Fruit fly (Drosophila melanogaster) whole organism, embryonic: ENCODE data around the gene CG8420.

ENCODE experiments used
- B-H2 ChIP-seq: fragments of 200-800 bp; sonication (Bioruptor generic); optimal IDR thresholded peaks from 2 replicates; lab custom pipeline; 2018; ENCODE audit warnings: missing biosample characterization, mild to moderate bottlenecking, missing genetic modification characterization
- CG10267 ChIP-seq: fragments of 200-800 bp; sonication (Bioruptor generic); optimal IDR thresholded peaks from 2 replicates; lab custom pipeline; 2018; ENCODE audit warnings: missing biosample characterization, mild to moderate bottlenecking, missing genetic modification characterization, moderate library complexity
- CG10321 ChIP-seq: fragments of 200-800 bp; sonication (Bioruptor generic); IDR thresholded peaks from 2 replicates; pipeline ENCODE4 v1.3.6; 2022; ENCODE audit warnings: missing biosample characterization, missing genetic modification characterization
- CG10565 ChIP-seq: fragments of 200-800 bp; sonication (Bioruptor generic); optimal IDR thresholded peaks from 3 replicates; lab custom pipeline; 2016; ENCODE audit warnings: missing biosample characterization, mild to moderate bottlenecking, missing genetic modification characterization
- CG11398 ChIP-seq: fragments of 200-800 bp; sonication (Bioruptor generic); optimal IDR thresholded peaks from 2 replicates; lab custom pipeline; 2016; ENCODE audit warnings: missing biosample characterization, missing genetic modification characterization
- CG12219 ChIP-seq: fragments of 200-800 bp; sonication (Bioruptor generic); optimal IDR thresholded peaks from 3 replicates; lab custom pipeline; 2018; ENCODE audit warnings: missing biosample characterization, mild to moderate bottlenecking, missing genetic modification characterization
- CG14050 ChIP-seq: fragments of 200-800 bp; sonication (Bioruptor generic); IDR thresholded peaks from 3 replicates; pipeline ENCODE4 v1.3.6; 2022; ENCODE audit warnings: missing biosample characterization, missing genetic modification characterization
- CG15011 ChIP-seq: fragments of 200-800 bp; sonication (Bioruptor generic); optimal IDR thresholded peaks from 3 replicates; lab custom pipeline; 2018; ENCODE audit warnings: missing biosample characterization, mild to moderate bottlenecking, missing genetic modification characterization
- CG16863 ChIP-seq: fragments of 200-800 bp; sonication (Bioruptor generic); optimal IDR thresholded peaks from 3 replicates; lab custom pipeline; 2016; ENCODE audit warnings: missing biosample characterization, missing genetic modification characterization
- CG17186 ChIP-seq: fragments of 200-800 bp; sonication (Bioruptor generic); optimal IDR thresholded peaks from 3 replicates; lab custom pipeline; 2017; ENCODE audit warnings: missing biosample characterization, missing genetic modification reagents, missing genetic modification characterization
- CG17385 ChIP-seq: fragments of 200-800 bp; sonication (Bioruptor generic); optimal IDR thresholded peaks from 3 replicates; lab custom pipeline; 2018; ENCODE audit warnings: missing biosample characterization, mild to moderate bottlenecking, missing genetic modification characterization
- CG17612 ChIP-seq: fragments of 200-800 bp; sonication (Bioruptor generic); IDR thresholded peaks from 2 replicates; pipeline ENCODE4 v1.3.6; 2022; ENCODE audit warnings: missing biosample characterization, missing genetic modification characterization
- CG18262 ChIP-seq: fragments of 200-800 bp; optimal IDR thresholded peaks from 3 replicates; lab custom pipeline; 2019; ENCODE audit warnings: missing biosample characterization, mild to moderate bottlenecking, missing genetic modification characterization, moderate library complexity
- CG1832 ChIP-seq: fragments of 200-800 bp; sonication (Bioruptor generic); optimal IDR thresholded peaks from 2 replicates; lab custom pipeline; 2017; ENCODE audit warnings: missing biosample characterization, mild to moderate bottlenecking, missing genetic modification characterization, inconsistent platforms
- CG2116 ChIP-seq: fragments of 200-800 bp; sonication (Bioruptor generic); optimal IDR thresholded peaks from 3 replicates; lab custom pipeline; 2018; ENCODE audit warnings: missing biosample characterization, mild to moderate bottlenecking, missing genetic modification characterization
- CG30020 ChIP-seq: fragments of 200-800 bp; optimal IDR thresholded peaks from 2 replicates; lab custom pipeline; 2019; ENCODE audit warnings: missing biosample characterization, mild to moderate bottlenecking, missing genetic modification characterization, moderate library complexity
- CG32772 ChIP-seq: fragments of 200-800 bp; sonication (Bioruptor generic); IDR thresholded peaks from 2 replicates; pipeline ENCODE4 v1.3.6; 2022; ENCODE audit warnings: missing biosample characterization, missing genetic modification characterization
- CG33213 ChIP-seq: fragments of 200-800 bp; sonication (Bioruptor generic); optimal IDR thresholded peaks from 3 replicates; lab custom pipeline; 2016; ENCODE audit warnings: missing biosample characterization, missing genetic modification characterization
- CG4424 ChIP-seq: fragments of 200-800 bp; sonication (Bioruptor generic); optimal IDR thresholded peaks from 3 replicates; lab custom pipeline; 2016; ENCODE audit warnings: missing biosample characterization, missing genetic modification characterization
- CG6654 ChIP-seq: fragments of 200-800 bp; sonication (Bioruptor generic); optimal IDR thresholded peaks from 2 replicates; lab custom pipeline; 2017; ENCODE audit warnings: missing biosample characterization, mild to moderate bottlenecking, missing genetic modification characterization
- CG7963 ChIP-seq: fragments of 200-800 bp; sonication (Bioruptor generic); IDR thresholded peaks from 3 replicates; pipeline ENCODE4 v1.3.6; 2022; ENCODE audit warnings: missing biosample characterization, missing genetic modification characterization; ENCODE audit not compliant: partially characterized antibody
- CTCF ChIP-seq: fragments of 200-800 bp; sonication (Bioruptor generic); optimal IDR thresholded peaks from 2 replicates; lab custom pipeline; 2017; ENCODE audit warnings: missing biosample characterization, mild to moderate bottlenecking, missing genetic modification characterization, moderate library complexity
- D19B ChIP-seq: fragments of 200-800 bp; sonication (Bioruptor generic); optimal IDR thresholded peaks from 2 replicates; lab custom pipeline; 2017; ENCODE audit warnings: missing biosample characterization, mild to moderate bottlenecking, missing genetic modification characterization
- E2f2 ChIP-seq: fragments of 200-800 bp; sonication (Bioruptor generic); IDR thresholded peaks from 2 replicates; pipeline ENCODE4 v1.3.6; 2022; ENCODE audit warnings: missing biosample characterization, missing genetic modification characterization
- Hmr ChIP-seq: fragments of 200-800 bp; sonication (Bioruptor generic); optimal IDR thresholded peaks from 3 replicates; lab custom pipeline; 2017; ENCODE audit warnings: mild to moderate bottlenecking, missing biosample characterization, missing genetic modification reagents, missing genetic modification characterization
- Myb ChIP-seq: fragments of 200-800 bp; sonication (Bioruptor generic); optimal IDR thresholded peaks from 2 replicates; lab custom pipeline; 2016; ENCODE audit warnings: missing biosample characterization, missing genetic modification characterization
- Pdp1 ChIP-seq, 2 experiments: fragments of 200-800 bp; sonication (Bioruptor generic); optimal IDR thresholded peaks; 3 replicates each; lab custom pipeline; 2016; ENCODE audit warnings: missing biosample characterization in 2 of 2, missing genetic modification characterization in 2 of 2, mild to moderate bottlenecking in 1 of 2, moderate library complexity in 1 of 2
- Ptx1 ChIP-seq: fragments of 200-800 bp; sonication (Bioruptor generic); IDR thresholded peaks from 2 replicates; pipeline ENCODE4 v1.3.6; 2022; ENCODE audit warnings: missing biosample characterization, missing genetic modification characterization
- Sin3A ChIP-seq: fragments of >200 bp; optimal IDR thresholded peaks from 2 replicates; lab custom pipeline; 2018
- ara ChIP-seq: fragments of 200-800 bp; sonication (Bioruptor generic); IDR thresholded peaks from 2 replicates; pipeline ENCODE4 v1.3.6; 2022; ENCODE audit warnings: missing biosample characterization, missing genetic modification characterization
- bsh ChIP-seq, 2 experiments: fragments of 200-800 bp; sonication (Bioruptor generic); optimal IDR thresholded peaks; 2 replicates each; lab custom pipeline; 2017 to 2018; ENCODE audit warnings: mild to moderate bottlenecking in 2 of 2, missing biosample characterization in 2 of 2, missing genetic modification characterization in 2 of 2, moderate library complexity in 1 of 2
- dmrt11E ChIP-seq: fragments of 200-800 bp; sonication (Bioruptor generic); optimal IDR thresholded peaks from 3 replicates; lab custom pipeline; 2018; ENCODE audit warnings: missing biosample characterization, mild to moderate bottlenecking, missing genetic modification characterization, moderate library complexity
- esg ChIP-seq: fragments of 200-800 bp; sonication (Bioruptor generic); conservative IDR thresholded peaks from 2 replicates; pipeline ENCODE4 v1.3.6; 2022; ENCODE audit warnings: missing biosample characterization, missing genetic modification characterization
- fd96Cb ChIP-seq: fragments of 200-800 bp; sonication (Bioruptor generic); optimal IDR thresholded peaks from 2 replicates; lab custom pipeline; 2018; ENCODE audit warnings: missing biosample characterization, mild to moderate bottlenecking, missing genetic modification characterization, moderate library complexity
- fu2 ChIP-seq: fragments of 200-800 bp; sonication (Bioruptor generic); optimal IDR thresholded peaks from 2 replicates; lab custom pipeline; 2016; ENCODE audit warnings: missing biosample characterization, missing genetic modification characterization
- hb ChIP-seq: fragments of 200-800 bp; sonication (Bioruptor generic); IDR thresholded peaks from 3 replicates; pipeline ENCODE4 v1.3.6; 2022; ENCODE audit warnings: missing biosample characterization, missing genetic modification characterization; ENCODE audit not compliant: partially characterized antibody
- ind ChIP-seq: fragments of 200-800 bp; sonication (Bioruptor generic); optimal IDR thresholded peaks from 3 replicates; lab custom pipeline; 2016; ENCODE audit warnings: missing biosample characterization, missing genetic modification characterization
- kah ChIP-seq: fragments of 200-800 bp; sonication (Bioruptor generic); optimal IDR thresholded peaks from 2 replicates; lab custom pipeline; 2018; ENCODE audit warnings: missing biosample characterization, mild to moderate bottlenecking, missing genetic modification characterization
- kay ChIP-seq: fragments of 200-800 bp; sonication (Bioruptor generic); optimal IDR thresholded peaks from 2 replicates; lab custom pipeline; 2016; ENCODE audit warnings: missing biosample characterization, missing genetic modification characterization
- lmd ChIP-seq: fragments of 200-800 bp; sonication (Bioruptor generic); IDR thresholded peaks from 2 replicates; pipeline ENCODE4 v1.3.6; 2022; ENCODE audit warnings: missing biosample characterization, missing genetic modification characterization
- lola ChIP-seq, 3 experiments: fragments of >200 bp in 2 of 3; fragments of 200-800 bp in 1 of 3; sonication (Bioruptor generic) in 1 of 3; optimal IDR thresholded peaks; 2 replicates each; lab custom pipeline; 2017 to 2019; ENCODE audit warnings: missing biosample characterization in 3 of 3, missing genetic modification characterization in 3 of 3, mild to moderate bottlenecking in 1 of 3, moderate library complexity in 1 of 3
- shn ChIP-seq: fragments of 200-800 bp; sonication (Bioruptor generic); optimal IDR thresholded peaks from 3 replicates; lab custom pipeline; 2016; ENCODE audit warnings: missing biosample characterization, missing genetic modification characterization
- tin ChIP-seq: fragments of 200-800 bp; sonication (Bioruptor generic); optimal IDR thresholded peaks from 3 replicates; lab custom pipeline; 2016; ENCODE audit warnings: missing biosample characterization, missing genetic modification characterization
- tna ChIP-seq: fragments of 200-800 bp; sonication (Bioruptor generic); IDR thresholded peaks from 2 replicates; pipeline ENCODE4 v1.3.6; 2022; ENCODE audit warnings: missing biosample characterization, missing genetic modification characterization; ENCODE audit not compliant: partially characterized antibody
- trem ChIP-seq: fragments of 200-800 bp; optimal IDR thresholded peaks from 3 replicates; lab custom pipeline; 2019; ENCODE audit warnings: missing biosample characterization, mild to moderate bottlenecking, missing genetic modification characterization, moderate library complexity
- wek ChIP-seq: fragments of 200-800 bp; sonication (Bioruptor generic); optimal IDR thresholded peaks from 3 replicates; lab custom pipeline; 2018; ENCODE audit warnings: missing biosample characterization, mild to moderate bottlenecking, missing genetic modification characterization, moderate library complexity
- zfh1 ChIP-seq: fragments of 200-800 bp; sonication (Bioruptor generic); IDR thresholded peaks from 3 replicates; pipeline ENCODE4 v1.3.6; 2022; ENCODE audit warnings: missing biosample characterization, missing genetic modification characterization

CG8420 gene

dm6 chr3R:9250868-9251267 is 4.4 kb downstream of the CG8420 start (continued):
- no peak for TF ChIP-seq CG1832 (GFP tag; lab: Kevin White, UChicago)
- TF ChIP-seq tin (GFP tag; lab: Kevin White, UChicago), result peak; percentile 39
- peak; percentile 39 for TF ChIP-seq Ptx1 (GFP tag; lab: Robert Waterston, UW)
- TF ChIP-seq ind (GFP tag; lab: Kevin White, UChicago), result peak; percentile 10
- peak; percentile 34 for TF ChIP-seq CG18262
- TF ChIP-seq Sin3A (lab: Kevin White, UChicago), result no peak
- TF ChIP-seq CG30020 (tag; lab: Kevin White, UChicago), result no peak
- TF ChIP-seq CG6654 (GFP tag; lab: Kevin White, UChicago), result no peak
- no peak for TF ChIP-seq CG11398
- no peak for TF ChIP-seq wek
- TF ChIP-seq CG16863 (GFP tag; lab: Kevin White, UChicago), result no peak
- peak; percentile 6 for TF ChIP-seq trem
- TF ChIP-seq CG15011 (GFP tag; lab: Kevin White, UChicago), result no peak
- no peak for TF ChIP-seq CG10565 (GFP tag; lab: Kevin White, UChicago)
- TF ChIP-seq dmrt11E (tag; lab: Kevin White, UChicago), result peak; percentile 51
- 0 out of 3 replicates have a peak, but pooled peaks have one; percentile 61 for TF ChIP-seq zfh1 (GFP tag; lab: Robert Waterston, UW)
- TF ChIP-seq esg (GFP tag; lab: Robert Waterston, UW), result peak; percentile 19; the same call in 1 of the 2 replicates
- no peak for TF ChIP-seq CG33213 (GFP tag; lab: Kevin White, UChicago)
- no peak for TF ChIP-seq hb (GFP tag; lab: Robert Waterston, UW)
- no peak for TF ChIP-seq CTCF (GFP tag; lab: Kevin White, UChicago)
- peak; percentile 25 for TF ChIP-seq CG17385 (GFP tag; lab: Kevin White, UChicago)
- no peak for TF ChIP-seq B-H2 (GFP tag; lab: Kevin White, UChicago)
- peak; percentile 53 to 56 for TF ChIP-seq bsh (GFP tag; optimal IDR thresholded peaks at IDR 0.05; lab: Kevin White, UChicago)
- TF ChIP-seq CG32772 (GFP tag; lab: Robert Waterston, UW), result no peak
- TF ChIP-seq kah (GFP tag; lab: Kevin White, UChicago), result no peak
- no peak for TF ChIP-seq shn (GFP tag; lab: Kevin White, UChicago)
- no peak for TF ChIP-seq Myb (GFP tag; lab: Kevin White, UChicago)
- TF ChIP-seq tna (GFP tag; lab: Robert Waterston, UW), result no peak
- no peak for TF ChIP-seq CG7963 (GFP tag; lab: Robert Waterston, UW)
- TF ChIP-seq CG10321 (GFP tag; lab: Robert Waterston, UW), result no peak
- no peak for TF ChIP-seq CG2116 (GFP tag; lab: Kevin White, UChicago)
- TF ChIP-seq CG17186 (GFP tag; lab: Kevin White, UChicago), result no peak
- TF ChIP-seq fu2 (GFP tag; lab: Kevin White, UChicago), result no peak
- TF ChIP-seq D19B, result no peak
- peak; percentile 39 for TF ChIP-seq lmd (GFP tag; lab: Robert Waterston, UW)
- TF ChIP-seq CG17612 (GFP tag; lab: Robert Waterston, UW), result no peak
- peak; percentile 10 for TF ChIP-seq CG4424 (GFP tag; lab: Kevin White, UChicago)
- peak; percentile 6 for TF ChIP-seq CG10267
- TF ChIP-seq CG14050, result no peak
- TF ChIP-seq ara, result peak; percentile 59; the same call in 1 of the 2 replicates
- no peak for TF ChIP-seq kay (GFP tag; lab: Kevin White, UChicago)
- peak in 1 of 3 experiments; percentile 33 for TF ChIP-seq lola (GFP tag; optimal IDR thresholded peaks at IDR 0.05; lab: Kevin White, UChicago)
- peak; percentile 40 for TF ChIP-seq fd96Cb (tag; lab: Kevin White, UChicago)
- TF ChIP-seq E2f2 (GFP tag; lab: Robert Waterston, UW), result 0 out of 2 replicates have a peak, but pooled peaks have one; percentile 21
- TF ChIP-seq Hmr (GFP tag; lab: Kevin White, UChicago), result no peak
- peak in 1 of 2 experiments; percentile 29 for TF ChIP-seq Pdp1 (GFP tag; optimal IDR thresholded peaks at IDR 0.05; lab: Kevin White, UChicago)
- peak; percentile 20 for TF ChIP-seq CG12219 (GFP tag; lab: Kevin White, UChicago)
